Worm (Caenorhabditis elegans) whole organism, L4/young adult: ENCODE data around the gene inx-2.

Experiments
- W03F9.2 ChIP-seq: fragments of 150-350 bp; optimal IDR thresholded peaks from 2 replicates; lab custom pipeline; 2014; ENCODE audit warnings: missing biosample characterization, missing genetic modification characterization
- dao-5 ChIP-seq: sonication (generic microtip); optimal IDR thresholded peaks from 2 replicates; lab custom pipeline; 2016; ENCODE audit warnings: missing genotype, missing genetic modification characterization, moderate library complexity, missing compliant biosample characterization

DNA sequence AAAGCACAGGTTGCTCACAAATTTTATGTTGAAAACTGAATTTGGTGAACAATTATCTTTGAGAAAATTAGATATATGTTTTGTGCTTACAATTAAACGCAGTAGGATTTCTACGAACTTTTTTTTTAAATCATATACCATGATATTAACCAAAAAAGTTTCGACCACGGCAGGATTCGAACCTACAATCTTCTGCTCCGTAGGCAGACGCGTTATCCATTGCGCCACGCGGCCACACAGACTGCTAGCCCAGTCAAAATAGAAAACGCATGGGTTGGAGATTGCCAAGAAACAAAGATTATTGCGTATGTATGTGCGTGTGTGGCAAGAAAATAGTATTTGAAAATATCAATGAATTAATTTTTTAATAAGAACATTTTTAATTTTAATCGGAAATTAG is 44.1 kb downstream of the inx-2 start:
- TF ChIP-seq dao-5 (no peak), W03F9.2 (tag; lab: Kevin White, UChicago) (peak; percentile 24)
